Fruit fly (Drosophila melanogaster) whole organism, pupa: Measurements from ENCODE around the gene Cyt-b5-r.

ENCODE experiments used
- CG15710 ChIP-seq: fragments of 200-800 bp; sonication (Bioruptor generic); optimal IDR thresholded peaks from 2 replicates; lab custom pipeline; 2018; ENCODE audit warnings: missing biosample characterization, mild to moderate bottlenecking, missing genetic modification characterization, moderate library complexity
- CG17806 ChIP-seq: fragments of 200-800 bp; sonication (Bioruptor generic); optimal IDR thresholded peaks from 2 replicates; lab custom pipeline; 2018; ENCODE audit warnings: missing biosample characterization, mild to moderate bottlenecking, missing genetic modification characterization, moderate library complexity
- CG4496 ChIP-seq: fragments of 200-800 bp; sonication (Bioruptor generic); IDR thresholded peaks from 3 replicates; pipeline ENCODE4 v1.3.6; 2022; ENCODE audit warnings: missing biosample characterization, missing genetic modification characterization
- EcR ChIP-seq: fragments of 200-800 bp; sonication (Bioruptor generic); optimal IDR thresholded peaks from 3 replicates; lab custom pipeline; 2019; ENCODE audit warnings: missing biosample characterization, missing genetic modification characterization, mild to moderate bottlenecking, moderate library complexity, missing genetic modification reagents
- Ets98B ChIP-seq: fragments of 200-800 bp; sonication (Bioruptor generic); IDR thresholded peaks from 2 replicates; pipeline ENCODE4 v1.3.6; 2022; ENCODE audit warnings: missing biosample characterization, missing genetic modification characterization
- Pif1A ChIP-seq: fragments of 200-800 bp; sonication (Bioruptor generic); optimal IDR thresholded peaks from 3 replicates; lab custom pipeline; 2016; ENCODE audit warnings: missing biosample characterization, missing genetic modification characterization

DNA sequence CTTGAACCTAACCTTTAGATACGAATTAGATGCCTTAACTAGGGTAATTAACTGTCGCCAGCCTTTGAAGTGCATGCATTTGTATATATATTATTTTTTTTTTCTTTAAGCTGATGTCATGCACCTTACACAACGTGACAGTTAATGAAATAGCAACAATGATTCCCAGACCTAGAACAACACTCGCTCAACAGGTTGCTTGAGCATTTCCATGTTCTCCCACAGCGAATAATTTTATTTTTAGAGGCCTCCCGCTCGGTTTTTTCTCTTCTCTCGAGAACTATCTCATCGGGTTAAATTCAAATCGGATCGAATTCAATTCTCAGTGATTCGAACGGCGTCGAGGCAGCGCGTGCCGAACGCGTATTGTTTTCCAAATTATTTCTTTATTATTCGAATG is 8.2 kb upstream of the Cyt-b5-r start, which contains the start of gene Ugt37D1:
- TF ChIP-seq CG15710 (tag; lab: Kevin White, UChicago) (no peak), EcR (GFP tag; lab: Kevin White, UChicago) (no peak), Pif1A (no peak), Ets98B (GFP tag; lab: Robert Waterston, UW) (no peak), CG4496 (no peak), CG17806 (tag; lab: Kevin White, UChicago) (no peak)
